Fruit fly (Drosophila melanogaster) whole organism, wandering third instar larva: ENCODE data around the gene grnd.

Experiments used
- Abd-B ChIP-seq: fragments of >200 bp; optimal IDR thresholded peaks from 2 replicates; lab custom pipeline; 2017; ENCODE audit warnings: missing biosample characterization, missing genetic modification characterization
- GATAd ChIP-seq: sonication (Bioruptor generic); optimal IDR thresholded peaks from 2 replicates; lab custom pipeline; 2016; ENCODE audit warnings: missing biosample characterization, missing genetic modification characterization
- brk ChIP-seq: fragments of 200-800 bp; sonication (Bioruptor generic); optimal IDR thresholded peaks from 2 replicates; lab custom pipeline; 2016; ENCODE audit warnings: missing biosample characterization, mild to moderate bottlenecking, missing genetic modification characterization
- jim ChIP-seq: fragments of 175-275, 200-325 bp; sonication (Bioruptor generic); optimal IDR thresholded peaks from 2 replicates; lab custom pipeline; 2016; ENCODE audit warnings: missing biosample characterization, mild to moderate bottlenecking, missing genetic modification characterization
- lola ChIP-seq: fragments of >200 bp; optimal IDR thresholded peaks from 2 replicates; lab custom pipeline; 2017; ENCODE audit warnings: missing biosample characterization, missing genetic modification characterization
- psq ChIP-seq: fragments of 200-800 bp; sonication (Bioruptor generic); optimal IDR thresholded peaks from 3 replicates; lab custom pipeline; 2017; ENCODE audit warnings: missing biosample characterization, mild to moderate bottlenecking, missing genetic modification characterization, moderate library complexity
- sv ChIP-seq: fragments of 200-800 bp; sonication (Bioruptor generic); optimal IDR thresholded peaks from 3 replicates; lab custom pipeline; 2016; ENCODE audit warnings: missing biosample characterization, missing genetic modification characterization

DNA sequence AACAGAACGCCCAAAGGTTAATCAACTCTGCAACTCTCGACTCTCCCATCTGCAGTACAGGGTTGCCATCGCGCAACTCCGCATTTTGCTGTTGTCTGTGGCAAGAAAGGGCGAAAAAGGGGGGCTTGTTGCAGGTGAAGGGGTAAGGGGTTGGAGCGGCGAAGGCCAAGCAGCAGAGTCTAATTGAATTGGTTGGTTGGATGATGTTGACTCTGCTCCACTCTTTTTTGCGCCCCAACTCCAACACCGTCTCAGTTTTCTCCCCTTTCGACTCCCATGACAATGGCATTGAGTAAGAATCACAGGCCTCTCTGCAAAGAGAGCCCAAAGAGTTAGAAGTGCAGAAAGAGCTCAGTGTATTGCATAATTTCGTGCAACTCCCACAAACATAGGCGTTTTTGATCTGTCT is 16.6 kb upstream of the grnd start:
- TF ChIP-seq sv (GFP tag; lab: Kevin White, UChicago) (no peak), Abd-B (GFP tag; lab: Kevin White, UChicago) (no peak), lola (GFP tag; lab: Kevin White, UChicago) (no peak), GATAd (no peak), psq (GFP tag; lab: Kevin White, UChicago) (peak; percentile 97), brk (GFP tag; lab: Kevin White, UChicago) (no peak), jim (no peak)
